Worm (Caenorhabditis elegans): ENCODE data around the gene ceh-87.

ce11 chrII:2659364-2659763 is 24.7 kb downstream of the ceh-87 start, which contains the start of gene gcy-21:
- TF ChIP-seq F55B11.4 (tag; optimal IDR thresholded peaks at IDR 0.05; ENCODE audit: borderline replicate concordance, insufficient read depth) (no peak), rpc-1 (optimal IDR thresholded peaks at IDR 0.05) (no peak), rpc-1 (tag; optimal IDR thresholded peaks at IDR 0.05) (no peak), F39B2.1 (GFP tag; IDR thresholded peaks at IDR 0.05) (no peak), tbx-9 (tag; optimal IDR thresholded peaks at IDR 0.05; ENCODE audit: borderline replicate concordance) (no peak), nhr-179 (tag; optimal IDR thresholded peaks at IDR 0.05) (no peak), D2030.7 (GFP tag; IDR thresholded peaks at IDR 0.05) (no peak)

All from whole organism, young adult.